Fruit fly (Drosophila melanogaster): Measurements from ENCODE around the gene CG44098.

DNA sequence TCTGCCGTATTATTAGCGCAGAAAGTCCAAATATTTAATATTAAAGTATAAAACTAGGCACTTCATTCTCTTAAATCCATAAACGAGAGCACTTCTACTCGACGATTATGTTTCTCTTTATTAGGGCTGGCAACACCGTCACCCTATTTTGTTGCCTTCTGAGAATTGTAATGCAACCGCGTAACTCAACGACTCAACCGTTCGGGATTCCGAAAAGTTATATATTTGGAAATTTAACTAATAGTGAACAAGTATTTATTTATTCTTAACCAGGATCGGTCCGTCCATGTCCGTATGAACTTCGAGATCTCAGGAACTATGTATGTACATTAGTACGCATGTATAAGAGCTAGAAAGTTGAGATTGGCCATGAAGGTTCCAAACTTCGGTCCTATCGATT, 23.3 kb downstream of the CG44098 start, which contains the start of gene atms:
- TF ChIP-seq Dll (optimal IDR thresholded peaks at IDR 0.05) (no peak), psq (optimal IDR thresholded peaks at IDR 0.05) (no peak), pan (optimal IDR thresholded peaks at IDR 0.05) (no peak), CG8478 (optimal IDR thresholded peaks at IDR 0.05) (no peak), EcR (GFP tag; optimal IDR thresholded peaks at IDR 0.05) (no peak)
